Worm (Caenorhabditis elegans) whole organism, young adult: Measurements from ENCODE around the gene Y69E1A.8.

Experiments used
- B0035.1 ChIP-seq: sonication (generic microtip); optimal IDR thresholded peaks from 2 replicates; lab custom pipeline; 2016; ENCODE audit warnings: missing genetic modification characterization, mild to moderate bottlenecking, missing compliant biosample characterization, missing genotype, missing genetic modification reagents
- F10E7.11 ChIP-seq: sonication (generic microtip); optimal IDR thresholded peaks from 2 replicates; lab custom pipeline; 2017; ENCODE audit warnings: mild to moderate bottlenecking, missing genetic modification characterization, moderate library complexity, missing compliant biosample characterization
- F22D6.2 ChIP-seq: sonication (generic microtip); optimal IDR thresholded peaks from 2 replicates; lab custom pipeline; 2016; ENCODE audit warnings: mild to moderate bottlenecking, missing genetic modification characterization, missing compliant biosample characterization
- F33H1.4 ChIP-seq: fragments of 200-800 bp; sonication (Bioruptor generic); IDR thresholded peaks from 2 replicates; pipeline ENCODE4 v1.3.6; 2022; ENCODE audit warnings: missing genetic modification reagents, missing genetic modification characterization, missing compliant biosample characterization
- F49E8.2 ChIP-seq: sonication (generic microtip); optimal IDR thresholded peaks from 3 replicates; lab custom pipeline; 2017; ENCODE audit warnings: missing genetic modification characterization, mild to moderate bottlenecking, missing compliant biosample characterization, antibody characterized with exemption, moderate library complexity; ENCODE audit not compliant: insufficient read depth
- F52B5.7 ChIP-seq: sonication (generic microtip); optimal IDR thresholded peaks from 2 replicates; lab custom pipeline; 2016; ENCODE audit warnings: mild to moderate bottlenecking, missing genetic modification characterization, missing compliant biosample characterization
- F55B11.4 ChIP-seq: sonication (generic microtip); optimal IDR thresholded peaks from 2 replicates; lab custom pipeline; 2016; ENCODE audit warnings: missing compliant biosample characterization, missing genetic modification characterization, borderline replicate concordance; ENCODE audit not compliant: insufficient read depth
- F57A8.1 ChIP-seq: fragments of 200-800 bp; sonication (Bioruptor generic); optimal IDR thresholded peaks from 2 replicates; lab custom pipeline; 2018; ENCODE audit warnings: mild to moderate bottlenecking, missing genetic modification characterization, moderate library complexity, missing compliant biosample characterization
- F57C9.4 ChIP-seq: sonication (generic microtip); optimal IDR thresholded peaks from 2 replicates; lab custom pipeline; 2017; ENCODE audit warnings: mild to moderate bottlenecking, missing genetic modification characterization, missing compliant biosample characterization
- Y53G8AR.9 ChIP-seq: fragments of 200-800 bp; sonication (Bioruptor generic); conservative IDR thresholded peaks from 2 replicates; pipeline ENCODE4 v1.3.6; 2022; ENCODE audit warnings: missing genetic modification reagents, missing genetic modification characterization, missing compliant biosample characterization
- Y67H2A.10 ChIP-seq: fragments of 200-800 bp; sonication (Bioruptor generic); conservative IDR thresholded peaks from 2 replicates; pipeline ENCODE4 v1.3.6; 2022; ENCODE audit warnings: missing genetic modification reagents, missing genetic modification characterization, missing compliant biosample characterization
- Y95B8A.8 ChIP-seq: fragments of 200-800 bp; sonication (Bioruptor generic); IDR thresholded peaks from 2 replicates; pipeline ENCODE4 v1.3.6; 2022; ENCODE audit warnings: missing genetic modification reagents, missing genetic modification characterization, missing compliant biosample characterization
- ama-1 ChIP-seq, 3 experiments: fragments of 150-350 bp in 1 of 3; sonication (generic microtip) in 2 of 3; optimal IDR thresholded peaks; 2 replicates each; lab custom pipeline; 2014 to 2018; ENCODE audit warnings: missing biosample characterization in 2 of 3, missing genetic modification characterization in 2 of 3, missing genetic modification reagents in 2 of 3
- aptf-2 ChIP-seq: fragments of 200-800 bp; sonication (Bioruptor generic); conservative IDR thresholded peaks from 2 replicates; pipeline ENCODE4 v1.3.6; 2022; ENCODE audit warnings: missing genetic modification reagents, missing genetic modification characterization, missing compliant biosample characterization
- aptf-3 ChIP-seq: fragments of 200-800 bp; sonication (Bioruptor generic); IDR thresholded peaks from 2 replicates; pipeline ENCODE4 v1.3.6; 2022; ENCODE audit warnings: missing genetic modification characterization, missing compliant biosample characterization
- bed-1 ChIP-seq: fragments of 200-800 bp; sonication (Bioruptor generic); IDR thresholded peaks from 2 replicates; pipeline ENCODE4 v1.3.6; 2022; ENCODE audit warnings: missing genetic modification reagents, missing genetic modification characterization, missing compliant biosample characterization
- bed-2 ChIP-seq: fragments of 200-800 bp; sonication (Bioruptor generic); IDR thresholded peaks from 2 replicates; pipeline ENCODE4 v1.3.6; 2022; ENCODE audit warnings: missing genetic modification reagents, missing genetic modification characterization, missing compliant biosample characterization
- ccch-3 ChIP-seq: fragments of 200-800 bp; sonication (Bioruptor generic); optimal IDR thresholded peaks from 2 replicates; lab custom pipeline; 2018; ENCODE audit warnings: mild to moderate bottlenecking, missing genetic modification characterization, missing compliant biosample characterization
- cebp-2 ChIP-seq: fragments of 200-800 bp; sonication (Bioruptor generic); IDR thresholded peaks from 2 replicates; pipeline ENCODE4 v1.3.6; 2022; ENCODE audit warnings: missing genetic modification characterization, missing compliant biosample characterization
- ceh-40 ChIP-seq: fragments of 200-800 bp; sonication (Bioruptor generic); IDR thresholded peaks from 2 replicates; pipeline ENCODE4 v1.3.6; 2022; ENCODE audit warnings: missing genetic modification characterization, missing compliant biosample characterization
- ceh-91 ChIP-seq: fragments of 200-800 bp; sonication (Bioruptor generic); IDR thresholded peaks from 2 replicates; pipeline ENCODE4 v1.3.6; 2022; ENCODE audit warnings: missing genetic modification reagents, missing genetic modification characterization, missing compliant biosample characterization
- efl-1 ChIP-seq: fragments of 150-350 bp; optimal IDR thresholded peaks from 2 replicates; lab custom pipeline; 2014; ENCODE audit warnings: missing biosample characterization, missing genetic modification reagents, missing genetic modification characterization
- egl-18 ChIP-seq: fragments of 200-800 bp; sonication (Bioruptor generic); IDR thresholded peaks from 2 replicates; pipeline ENCODE4 v1.3.6; 2022; ENCODE audit warnings: missing genetic modification reagents, missing genetic modification characterization, missing compliant biosample characterization
- egl-44 ChIP-seq: fragments of 200-800 bp; sonication (Bioruptor generic); IDR thresholded peaks from 2 replicates; pipeline ENCODE4 v1.3.6; 2022; ENCODE audit warnings: missing genetic modification reagents, missing genetic modification characterization, missing compliant biosample characterization
- fkh-3 ChIP-seq: sonication (generic microtip); optimal IDR thresholded peaks from 2 replicates; lab custom pipeline; 2016; ENCODE audit warnings: mild to moderate bottlenecking, missing genetic modification characterization, missing compliant biosample characterization
- him-1 ChIP-seq: sonication (generic microtip); optimal IDR thresholded peaks from 2 replicates; lab custom pipeline; 2016; ENCODE audit warnings: missing genotype, missing genetic modification reagents, missing genetic modification characterization, missing compliant biosample characterization
- hlh-12 ChIP-seq: sonication (generic microtip); optimal IDR thresholded peaks from 2 replicates; lab custom pipeline; 2016; ENCODE audit warnings: missing genetic modification characterization, missing compliant biosample characterization
- hlh-26 ChIP-seq: fragments of 200-800 bp; sonication (Bioruptor generic); conservative IDR thresholded peaks from 2 replicates; pipeline ENCODE4 v1.3.6; 2022; ENCODE audit warnings: missing genetic modification reagents, missing genetic modification characterization, missing compliant biosample characterization
- hmg-1.2 ChIP-seq: fragments of 200-800 bp; sonication (Bioruptor generic); IDR thresholded peaks from 2 replicates; pipeline ENCODE4 v1.3.6; 2022; ENCODE audit warnings: missing genetic modification reagents, missing genetic modification characterization, missing compliant biosample characterization
- hsf-1 ChIP-seq: fragments of 200-800 bp; sonication (Bioruptor generic); IDR thresholded peaks from 2 replicates; pipeline ENCODE4 v1.3.6; 2022; ENCODE audit warnings: missing genetic modification reagents, missing genetic modification characterization, missing compliant biosample characterization
- lag-1 ChIP-seq: fragments of 200-800 bp; sonication (Bioruptor generic); IDR thresholded peaks from 2 replicates; pipeline ENCODE4 v1.3.6; 2022; ENCODE audit warnings: missing genetic modification reagents, missing genetic modification characterization, missing compliant biosample characterization
- let-526 ChIP-seq: fragments of 200-800 bp; sonication (Bioruptor generic); IDR thresholded peaks from 2 replicates; pipeline ENCODE4 v1.3.6; 2022; ENCODE audit warnings: missing genetic modification reagents, missing genetic modification characterization, missing compliant biosample characterization
- let-607 ChIP-seq, 2 experiments: fragments of 200-800 bp in 1 of 2; sonication (Bioruptor generic) in 1 of 2; sonication (generic microtip) in 1 of 2; optimal IDR thresholded peaks; 2 replicates each; lab custom pipeline; 2016 to 2018; ENCODE audit warnings: mild to moderate bottlenecking in 2 of 2, missing compliant biosample characterization in 2 of 2, missing genetic modification characterization in 2 of 2, moderate library complexity in 2 of 2, missing genotype in 1 of 2
- lin-26 ChIP-seq: fragments of 200-800 bp; sonication (Bioruptor generic); IDR thresholded peaks from 2 replicates; pipeline ENCODE4 v1.3.6; 2022; ENCODE audit warnings: missing genetic modification reagents, missing genetic modification characterization, missing compliant biosample characterization
- lir-1 ChIP-seq: fragments of 200-800 bp; sonication (Bioruptor generic); conservative IDR thresholded peaks from 2 replicates; pipeline ENCODE4 v1.3.6; 2022; ENCODE audit warnings: missing genetic modification reagents, missing genetic modification characterization, missing compliant biosample characterization
- madf-8 ChIP-seq: fragments of 200-800 bp; sonication (Bioruptor generic); conservative IDR thresholded peaks from 2 replicates; pipeline ENCODE4 v1.3.6; 2022; ENCODE audit warnings: missing genetic modification reagents, missing genetic modification characterization, missing compliant biosample characterization
- mes-4 ChIP-seq: sonication (generic microtip); optimal IDR thresholded peaks from 2 replicates; lab custom pipeline; 2016; ENCODE audit warnings: missing genotype, missing genetic modification characterization, missing compliant biosample characterization
- nhr-179 ChIP-seq: sonication (generic microtip); optimal IDR thresholded peaks from 2 replicates; lab custom pipeline; 2016; ENCODE audit warnings: mild to moderate bottlenecking, missing genetic modification characterization, missing compliant biosample characterization
- nhr-80 ChIP-seq: sonication (generic microtip); optimal IDR thresholded peaks from 2 replicates; lab custom pipeline; 2016; ENCODE audit warnings: missing genetic modification characterization, missing compliant biosample characterization
- nhr-90 ChIP-seq: sonication (generic microtip); optimal IDR thresholded peaks from 2 replicates; lab custom pipeline; 2016; ENCODE audit warnings: missing genotype, mild to moderate bottlenecking, missing genetic modification characterization, missing compliant biosample characterization
- pha-4 ChIP-seq: fragments of 150-350 bp; sonication (generic microtip); optimal IDR thresholded peaks from 2 replicates; lab custom pipeline; 2014; ENCODE audit warnings: missing biosample characterization, missing genetic modification reagents, missing genetic modification characterization
- rcor-1 ChIP-seq: fragments of 200-800 bp; sonication (Bioruptor generic); IDR thresholded peaks from 2 replicates; pipeline ENCODE4 v1.3.6; 2022; ENCODE audit warnings: missing genetic modification reagents, missing genetic modification characterization, missing compliant biosample characterization
- snpc-4 ChIP-seq, 5 experiments: fragments of 150-350 bp in 1 of 5; sonication (generic microtip) in 4 of 5; optimal IDR thresholded peaks; 2 replicates each; lab custom pipeline; 2014 to 2018; ENCODE audit warnings: missing genetic modification characterization in 5 of 5, missing biosample characterization in 3 of 5, antibody characterized with exemption in 2 of 5, mild to moderate bottlenecking in 2 of 5, missing compliant biosample characterization in 2 of 5, missing genotype in 2 of 5, moderate library complexity in 2 of 5, missing genetic modification reagents in 1 of 5
- tlf-1 ChIP-seq: fragments of 200-800 bp; sonication (Bioruptor generic); optimal IDR thresholded peaks from 2 replicates; lab custom pipeline; 2018; ENCODE audit warnings: mild to moderate bottlenecking, missing genetic modification characterization, missing compliant biosample characterization
- ztf-26 ChIP-seq: sonication (generic microtip); optimal IDR thresholded peaks from 2 replicates; lab custom pipeline; 2017; ENCODE audit warnings: missing genetic modification characterization, missing compliant biosample characterization
- ztf-3 ChIP-seq: fragments of 200-800 bp; sonication (Bioruptor generic); optimal IDR thresholded peaks from 2 replicates; lab custom pipeline; 2018; ENCODE audit warnings: mild to moderate bottlenecking, missing genetic modification characterization, missing compliant biosample characterization
- ztf-6 ChIP-seq: fragments of 200-800 bp; sonication (Bioruptor generic); IDR thresholded peaks from 2 replicates; pipeline ENCODE4 v1.3.6; 2022; ENCODE audit warnings: missing genetic modification reagents, missing genetic modification characterization, missing compliant biosample characterization

Y69E1A.8 gene

DNA sequence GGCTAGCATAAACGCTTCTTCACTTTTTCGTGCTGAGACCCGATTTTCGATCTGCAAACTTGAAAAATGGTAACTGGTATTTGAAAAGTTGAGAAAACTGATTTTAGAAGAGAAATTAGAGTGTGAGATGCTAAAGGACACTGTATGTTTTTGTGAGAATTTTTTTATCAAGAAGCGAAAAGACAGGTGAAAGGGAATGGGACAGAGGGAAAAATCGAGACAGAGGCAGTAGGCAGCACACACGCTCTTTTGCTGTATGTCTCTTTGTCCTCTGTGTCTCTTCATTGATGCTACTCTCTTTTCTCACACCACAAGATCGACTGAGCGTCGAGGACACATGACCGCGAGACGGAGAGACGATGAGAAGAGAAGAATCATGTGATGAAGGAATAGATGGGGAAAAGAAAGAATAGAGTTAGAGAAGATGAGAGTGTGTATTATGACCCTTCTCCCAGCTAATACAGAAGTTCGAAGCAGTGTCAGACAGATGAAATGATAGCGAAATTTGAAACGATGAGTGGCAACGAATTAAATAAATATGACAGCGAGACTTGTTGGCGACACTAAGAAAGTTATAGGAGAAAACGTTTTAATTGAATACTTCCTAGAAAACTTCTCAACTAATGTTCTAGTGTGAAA lies 30.4 kb upstream of the Y69E1A.8 start, which contains the start of gene lgg-2 (continued):
- TF ChIP-seq madf-8 (GFP tag; lab: Robert Waterston, UW), result no peak
- TF ChIP-seq tlf-1 (GFP tag; lab: Kevin White, UChicago), result peak; percentile 86
- TF ChIP-seq nhr-90 (tag; lab: Kevin White, UChicago), result peak; percentile 61
- no peak for TF ChIP-seq ceh-40 (GFP tag; lab: Robert Waterston, UW)
- no peak for TF ChIP-seq hsf-1 (GFP tag; lab: Robert Waterston, UW)
- TF ChIP-seq him-1 (tag; lab: Kevin White, UChicago), result no peak
- no peak for TF ChIP-seq aptf-3 (GFP tag; lab: Robert Waterston, UW)
- no peak for TF ChIP-seq F52B5.7 (tag; lab: Kevin White, UChicago)
- no peak for TF ChIP-seq bed-2 (GFP tag; lab: Robert Waterston, UW)
- peak; percentile 32 for TF ChIP-seq F33H1.4 (GFP tag; lab: Robert Waterston, UW)
- no peak for TF ChIP-seq snpc-4 (GFP tag; optimal IDR thresholded peaks at IDR 0.05; lab: Kevin White, UChicago)
- peak in 3 of 4 experiments; percentile 25 to 71 (median 67) for TF ChIP-seq snpc-4 (tag; optimal IDR thresholded peaks at IDR 0.05; lab: Kevin White, UChicago)
- TF ChIP-seq ceh-91, result no peak
- TF ChIP-seq rcor-1 (GFP tag; lab: Robert Waterston, UW), result peak; percentile 70
- TF ChIP-seq F55B11.4 (tag; lab: Kevin White, UChicago), result no peak
- TF ChIP-seq F10E7.11 (tag; lab: Kevin White, UChicago), result no peak
- peak; percentile 76 for TF ChIP-seq Y95B8A.8 (GFP tag; lab: Robert Waterston, UW)
- peak; percentile 28; the same call in 1 of the 2 replicates for TF ChIP-seq let-526 (GFP tag; lab: Robert Waterston, UW)
- no peak for TF ChIP-seq bed-1 (GFP tag; lab: Robert Waterston, UW)
- TF ChIP-seq ztf-6 (GFP tag; lab: Robert Waterston, UW), result 0 out of 2 replicates have a peak, but pooled peaks have one; percentile 24
- TF ChIP-seq F57C9.4 (tag; lab: Kevin White, UChicago), result no peak
- TF ChIP-seq hlh-26 (GFP tag; lab: Robert Waterston, UW), result no peak
- peak; percentile 92 for TF ChIP-seq nhr-80 (tag; lab: Kevin White, UChicago)
- 0 out of 2 replicates have a peak, but pooled peaks have one; percentile 61 for TF ChIP-seq egl-44
- peak; percentile 67 for TF ChIP-seq pha-4 (tag; lab: Kevin White, UChicago)
- TF ChIP-seq B0035.1 (tag; lab: Kevin White, UChicago), result peak; percentile 35
- no peak for TF ChIP-seq F57A8.1 (GFP tag; lab: Kevin White, UChicago)
- 0 out of 2 replicates have a peak, but pooled peaks have one; percentile 7 for TF ChIP-seq lir-1 (GFP tag; lab: Robert Waterston, UW)
- TF ChIP-seq F22D6.2 (tag; lab: Kevin White, UChicago), result peak; percentile 84
- TF ChIP-seq ccch-3 (GFP tag; lab: Kevin White, UChicago), result no peak
- TF ChIP-seq fkh-3 (tag; lab: Kevin White, UChicago), result no peak
- no peak for TF ChIP-seq ama-1 (optimal IDR thresholded peaks at IDR 0.05; lab: Kevin White, UChicago)
- TF ChIP-seq ama-1 (GFP tag; optimal IDR thresholded peaks at IDR 0.05; lab: Kevin White, UChicago), result no peak
- peak; percentile 69 to 87 for TF ChIP-seq let-607 (tag; optimal IDR thresholded peaks at IDR 0.05; lab: Kevin White, UChicago)
- no peak for TF ChIP-seq mes-4 (tag; lab: Kevin White, UChicago)
- TF ChIP-seq hlh-12 (tag; lab: Kevin White, UChicago), result no peak
- no peak for TF ChIP-seq aptf-2 (GFP tag; lab: Robert Waterston, UW)
- no peak for TF ChIP-seq lag-1 (GFP tag; lab: Robert Waterston, UW)
- TF ChIP-seq Y53G8AR.9 (GFP tag; lab: Robert Waterston, UW), result peak; percentile 83
- peak; percentile 85 for TF ChIP-seq hmg-1.2 (GFP tag; lab: Robert Waterston, UW)
- no peak for TF ChIP-seq efl-1
- no peak for TF ChIP-seq nhr-179 (tag; lab: Kevin White, UChicago)
- TF ChIP-seq ztf-26 (tag; lab: Kevin White, UChicago), result peak; percentile 84
- no peak for TF ChIP-seq egl-18
- peak; percentile 40 for TF ChIP-seq ztf-3 (GFP tag; lab: Kevin White, UChicago)
- TF ChIP-seq F49E8.2 (tag; lab: Kevin White, UChicago), result no peak
- TF ChIP-seq lin-26 (GFP tag; lab: Robert Waterston, UW), result peak; percentile 52; the same call in 1 of the 2 replicates
- TF ChIP-seq Y67H2A.10 (GFP tag; lab: Robert Waterston, UW), result peak; percentile 73
- TF ChIP-seq cebp-2 (GFP tag; lab: Robert Waterston, UW), result no peak
